Worm (Caenorhabditis elegans) whole organism, early embryonic: ENCODE data around the gene Y110A2AL.10.

Source experiments
- B0310.2 ChIP-seq: sonication (generic microtip); optimal IDR thresholded peaks from 2 replicates; lab custom pipeline; 2016; ENCODE audit warnings: mild to moderate bottlenecking, missing genetic modification characterization, missing compliant biosample characterization
- F13C5.2 ChIP-seq: sonication (generic microtip); optimal IDR thresholded peaks from 2 replicates; lab custom pipeline; 2017; ENCODE audit warnings: mild to moderate bottlenecking, missing genetic modification characterization, inconsistent platforms, missing compliant biosample characterization
- ama-1 ChIP-seq: fragments of 150-350 bp; optimal IDR thresholded peaks from 2 replicates; lab custom pipeline; 2014
- ets-7 ChIP-seq: sonication (generic microtip); optimal IDR thresholded peaks from 2 replicates; lab custom pipeline; 2016; ENCODE audit warnings: missing genotype, missing genetic modification characterization, missing compliant biosample characterization
- flt-1 ChIP-seq: fragments of 200-800 bp; sonication (Bioruptor generic); IDR thresholded peaks from 2 replicates; pipeline ENCODE4 v1.3.6; 2022; ENCODE audit warnings: missing genetic modification characterization, missing compliant biosample characterization
- hmbx-1 ChIP-seq: sonication (generic microtip); optimal IDR thresholded peaks from 2 replicates; lab custom pipeline; 2016; ENCODE audit warnings: mild to moderate bottlenecking, missing genetic modification characterization, missing compliant biosample characterization
- hmg-4 ChIP-seq: fragments of 200-800 bp; sonication (Bioruptor generic); optimal IDR thresholded peaks from 2 replicates; lab custom pipeline; 2018; ENCODE audit warnings: mild to moderate bottlenecking, missing genetic modification characterization, missing compliant biosample characterization
- hnd-1 ChIP-seq: sonication (generic microtip); optimal IDR thresholded peaks from 2 replicates; lab custom pipeline; 2016; ENCODE audit warnings: missing genetic modification characterization, missing compliant biosample characterization
- scrt-1 ChIP-seq: fragments of 200-800 bp; sonication (Bioruptor generic); IDR thresholded peaks from 2 replicates; pipeline ENCODE4 v1.3.6; 2022; ENCODE audit warnings: missing genetic modification characterization, missing compliant biosample characterization
- sea-1 ChIP-seq: fragments of 200-800 bp; sonication (Bioruptor generic); conservative IDR thresholded peaks from 2 replicates; pipeline ENCODE4 v1.3.6; 2022; ENCODE audit warnings: missing genetic modification characterization, missing compliant biosample characterization
- tra-4 ChIP-seq: sonication (generic microtip); optimal IDR thresholded peaks from 2 replicates; lab custom pipeline; 2017; ENCODE audit warnings: missing genetic modification characterization, missing compliant biosample characterization

- no peak for TF ChIP-seq flt-1 (GFP tag; lab: Robert Waterston, UW)
- no peak for TF ChIP-seq sea-1
- no peak for TF ChIP-seq scrt-1 (GFP tag; lab: Robert Waterston, UW)
- no peak for TF ChIP-seq B0310.2
- TF ChIP-seq hmbx-1 (tag; lab: Kevin White, UChicago), result no peak
- TF ChIP-seq hnd-1 (tag; lab: Kevin White, UChicago), result no peak
- no peak for TF ChIP-seq hmg-4 (GFP tag; lab: Kevin White, UChicago)
- no peak for TF ChIP-seq ama-1 (lab: Kevin White, UChicago)
- no peak for TF ChIP-seq ets-7
- TF ChIP-seq tra-4 (tag; lab: Kevin White, UChicago), result no peak
- no peak for TF ChIP-seq F13C5.2 (tag; lab: Kevin White, UChicago)
Measured at ce11 chrII:2830144-2830543, 41.6 kb downstream of the Y110A2AL.10 start.
